Fruit fly (Drosophila melanogaster) Kc167 (cell line): ENCODE measurements around the gene Chmp1.

ENCODE experiments used
- Sin3A ChIP-seq: fragments of >200 bp; optimal IDR thresholded peaks from 2 replicates; lab custom pipeline; 2018; ENCODE audit warnings: missing external identifiers
- h ChIP-seq: fragments of >200 bp; optimal IDR thresholded peaks from 3 replicates; lab custom pipeline; 2018; ENCODE audit warnings: missing external identifiers
- psq ChIP-seq: fragments of >200 bp; optimal IDR thresholded peaks from 2 replicates; lab custom pipeline; 2017; ENCODE audit warnings: missing external identifiers

DNA sequence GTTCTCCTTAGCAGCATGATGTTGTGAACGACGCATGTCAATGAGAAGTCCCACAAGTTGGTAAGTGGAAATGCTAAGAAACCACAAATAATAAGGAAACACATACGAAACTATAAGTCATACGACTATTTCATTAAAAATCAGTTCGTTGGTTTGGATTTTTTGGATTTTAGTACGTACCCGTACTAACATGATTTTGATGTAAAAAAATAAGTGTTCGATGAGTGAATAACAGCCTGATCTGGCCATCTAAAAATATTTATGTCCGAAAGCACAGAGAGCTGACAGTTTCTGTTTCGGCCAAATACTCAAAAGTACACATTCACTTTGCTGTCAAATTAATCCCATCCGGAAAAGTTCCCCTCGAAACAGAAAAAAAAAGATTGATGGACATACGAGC lies 10.0 kb upstream of the Chmp1 start, which contains the start of gene CG6893:
- TF ChIP-seq h (lab: Kevin White, UChicago) (no peak), Sin3A (no peak), psq (lab: Kevin White, UChicago) (no peak)
